Worm (Caenorhabditis elegans) whole organism, L4 larva: ENCODE measurements around the gene pig-1.

Source experiments
- ceh-82 ChIP-seq: sonication (generic microtip); optimal IDR thresholded peaks from 2 replicates; lab custom pipeline; 2017; ENCODE audit warnings: missing biosample characterization, missing genetic modification characterization
- daf-12 ChIP-seq: fragments of 150-350 bp; optimal IDR thresholded peaks from 2 replicates; lab custom pipeline; 2014; ENCODE audit warnings: missing biosample characterization, missing genetic modification reagents, missing genetic modification characterization
- dve-1 ChIP-seq: sonication (generic microtip); optimal IDR thresholded peaks from 2 replicates; lab custom pipeline; 2017; ENCODE audit warnings: antibody characterized with exemption, mild to moderate bottlenecking, missing genetic modification characterization, missing compliant biosample characterization; ENCODE audit not compliant: insufficient read depth
- hmg-1.1 ChIP-seq: fragments of 200-800 bp; sonication (Bioruptor generic); IDR thresholded peaks from 2 replicates; pipeline ENCODE4 v1.3.6; 2022; ENCODE audit warnings: missing genetic modification reagents, missing genetic modification characterization, missing compliant biosample characterization
- lin-13 ChIP-seq: fragments of 150-350 bp; optimal IDR thresholded peaks from 2 replicates; lab custom pipeline; 2014; ENCODE audit warnings: missing biosample characterization, missing genetic modification reagents, missing genetic modification characterization
- saeg-2 ChIP-seq: fragments of 200-800 bp; sonication (Bioruptor generic); IDR thresholded peaks from 2 replicates; pipeline ENCODE4 v1.3.6; 2022; ENCODE audit warnings: missing genetic modification reagents, missing genetic modification characterization, missing compliant biosample characterization
- unc-130 ChIP-seq: sonication (generic microtip); optimal IDR thresholded peaks from 2 replicates; lab custom pipeline; 2016; ENCODE audit warnings: missing genetic modification reagents, missing genetic modification characterization, missing compliant biosample characterization

DNA sequence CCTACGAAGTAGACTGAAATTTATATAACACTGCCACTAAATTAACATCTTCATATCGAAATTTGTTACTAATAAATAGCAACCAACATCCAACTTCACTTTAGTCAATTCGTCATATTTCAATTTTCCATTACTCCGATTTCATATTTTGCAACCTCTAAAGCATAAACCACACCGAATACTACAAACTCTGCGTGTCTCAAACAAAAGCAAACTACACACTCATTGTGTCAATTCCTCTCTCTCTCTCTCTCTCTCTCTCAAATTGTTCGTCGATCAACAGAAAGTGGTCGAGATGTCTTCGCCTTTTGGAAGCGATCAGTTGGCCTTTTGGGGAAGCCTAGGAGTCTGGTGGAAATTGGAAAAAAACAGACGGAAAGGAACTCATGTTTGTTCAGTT lies 14.8 kb downstream of the pig-1 start:
- TF ChIP-seq daf-12 (tag; lab: Kevin White, UChicago) (no peak), dve-1 (no peak), hmg-1.1 (no peak), ceh-82 (tag; lab: Kevin White, UChicago) (no peak), unc-130 (GFP tag; lab: Kevin White, UChicago) (no peak), saeg-2 (GFP tag; lab: Robert Waterston, UW) (no peak), lin-13 (GFP tag; lab: Kevin White, UChicago) (no peak)
